Fruit fly (Drosophila melanogaster) whole organism, embryonic: Measurements from ENCODE around the gene CG13962.

ENCODE experiments used
- CG2202 ChIP-seq: fragments of 200-800 bp; sonication (Bioruptor generic); optimal IDR thresholded peaks from 2 replicates; lab custom pipeline; 2018; ENCODE audit warnings: missing biosample characterization, mild to moderate bottlenecking, missing genetic modification characterization
- CG2712 ChIP-seq: fragments of 200-800 bp; optimal IDR thresholded peaks from 3 replicates; lab custom pipeline; 2019; ENCODE audit warnings: missing biosample characterization, mild to moderate bottlenecking, missing genetic modification characterization, moderate library complexity
- CG34224 ChIP-seq: fragments of 200-800 bp; sonication (Bioruptor generic); IDR thresholded peaks from 3 replicates; pipeline ENCODE4 v1.3.6; 2022; ENCODE audit warnings: missing biosample characterization, missing genetic modification characterization; ENCODE audit not compliant: partially characterized antibody
- CG4730 ChIP-seq: fragments of 200-800 bp; sonication (Bioruptor generic); IDR thresholded peaks from 2 replicates; pipeline ENCODE4 v1.3.6; 2022; ENCODE audit warnings: missing biosample characterization, missing genetic modification characterization
- Hr39 ChIP-seq: fragments of >200 bp; optimal IDR thresholded peaks from 2 replicates; lab custom pipeline; 2017
- Mes4 ChIP-seq: fragments of 200-800 bp; sonication (Bioruptor generic); optimal IDR thresholded peaks from 2 replicates; lab custom pipeline; 2016; ENCODE audit warnings: missing biosample characterization, missing genetic modification characterization
- cad ChIP-seq: fragments of >200 bp; optimal IDR thresholded peaks from 2 replicates; lab custom pipeline; 2017; ENCODE audit warnings: missing biosample characterization, missing genetic modification characterization
- chif ChIP-seq, 2 experiments: fragments of 200-800 bp; sonication (Bioruptor generic); optimal IDR thresholded peaks; 3 replicates each; lab custom pipeline; 2016; ENCODE audit warnings: missing biosample characterization in 2 of 2, missing genetic modification characterization in 2 of 2
- klu ChIP-seq: fragments of 200-800 bp; sonication (Bioruptor generic); IDR thresholded peaks from 2 replicates; pipeline ENCODE4 v1.3.6; 2022; ENCODE audit warnings: missing biosample characterization, missing genetic modification characterization
- psq ChIP-seq: fragments of 200-800 bp; sonication (Bioruptor generic); optimal IDR thresholded peaks from 2 replicates; lab custom pipeline; 2017; ENCODE audit warnings: missing biosample characterization, missing genetic modification characterization
- usp ChIP-seq: fragments of >200 bp; optimal IDR thresholded peaks from 2 replicates; lab custom pipeline; 2017; ENCODE audit warnings: missing biosample characterization, missing genetic modification characterization
- vnd ChIP-seq: fragments of 200-800 bp; sonication (Bioruptor generic); IDR thresholded peaks from 3 replicates; pipeline ENCODE4 v1.3.6; 2022; ENCODE audit warnings: missing biosample characterization, missing genetic modification characterization; ENCODE audit not compliant: partially characterized antibody
- wor ChIP-seq: fragments of 200-800 bp; sonication (Bioruptor generic); IDR thresholded peaks from 2 replicates; pipeline ENCODE4 v1.3.6; 2022; ENCODE audit warnings: missing biosample characterization, missing genetic modification characterization

DNA sequence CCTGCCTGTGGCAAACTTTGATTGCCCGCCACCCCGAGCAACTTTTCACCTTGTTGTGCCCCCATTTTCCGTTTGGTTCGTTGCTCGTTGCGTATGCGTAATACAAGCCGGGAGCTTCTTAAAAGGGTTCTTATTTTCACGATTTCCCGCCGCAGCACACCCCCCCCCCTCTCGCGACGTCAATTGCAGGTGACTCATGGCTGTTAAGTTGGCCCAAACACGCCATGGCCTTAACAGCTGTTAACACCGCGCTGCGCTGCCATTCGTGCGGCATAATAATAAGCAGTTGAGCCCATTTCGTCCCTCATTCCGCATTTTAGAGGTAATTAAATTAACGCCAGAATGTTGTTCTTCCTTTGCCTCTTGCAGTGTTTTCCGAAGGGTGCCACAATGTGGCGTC lies 36.6 kb upstream of the CG13962 start:
- TF ChIP-seq klu (no peak), usp (GFP tag; lab: Kevin White, UChicago) (no peak), CG34224 (no peak), CG2202 (tag; lab: Kevin White, UChicago) (no peak), CG2712 (no peak), cad (GFP tag; lab: Kevin White, UChicago) (no peak), Hr39 (lab: Kevin White, UChicago) (no peak), Mes4 (no peak), vnd (GFP tag; lab: Robert Waterston, UW) (no peak), chif (GFP tag; optimal IDR thresholded peaks at IDR 0.05; lab: Kevin White, UChicago) (no peak), psq (no peak), CG4730 (GFP tag; lab: Robert Waterston, UW) (no peak), wor (GFP tag; lab: Robert Waterston, UW) (no peak)
